Worm (Caenorhabditis elegans): ENCODE results near the gene scl-25.
A peak's percentile ranks its signal among the peaks of the same experiment; 100 is the strongest.

The scl-25 gene

ce11 chrV:17240579-17241277 lies 15.2 kb downstream of the scl-25 start:
- TF ChIP-seq unc-62 (GFP tag; optimal IDR thresholded peaks at IDR 0.05 in 1 of 2) (peak in 1 of 2 experiments; percentile 5), unc-62 (tag; optimal IDR thresholded peaks at IDR 0.05) (no peak), skn-1 (tag; optimal IDR thresholded peaks at IDR 0.05) (no peak), nhr-76 (tag; optimal IDR thresholded peaks at IDR 0.05) (no peak), spr-1 (tag; optimal IDR thresholded peaks at IDR 0.05) (no peak), daf-16 (GFP tag; optimal IDR thresholded peaks at IDR 0.05) (no peak), daf-16 (tag; optimal IDR thresholded peaks at IDR 0.05) (peak; percentile 55), lin-1 (GFP tag; IDR thresholded peaks at IDR 0.05) (no peak), jun-1 (tag; optimal IDR thresholded peaks at IDR 0.05) (no peak), arid-1 (GFP tag; conservative IDR thresholded peaks at IDR 0.05) (no peak), F26F4.8 (GFP tag; conservative IDR thresholded peaks at IDR 0.05) (no peak), tra-1 (GFP tag; IDR thresholded peaks at IDR 0.05) (no peak), nhr-28 (tag; optimal IDR thresholded peaks at IDR 0.05) (peak; percentile 21), set-16 (GFP tag; IDR thresholded peaks at IDR 0.05) (peak; percentile 81), daf-12 (tag; optimal IDR thresholded peaks at IDR 0.05) (no peak), lin-15B (tag; optimal IDR thresholded peaks at IDR 0.05) (no peak), ceh-28 (tag; optimal IDR thresholded peaks at IDR 0.05) (no peak), attf-4 (tag; optimal IDR thresholded peaks at IDR 0.05) (no peak), saeg-2 (GFP tag; IDR thresholded peaks at IDR 0.05) (no peak), pqm-1 (tag; optimal IDR thresholded peaks at IDR 0.05) (peak; percentile 77), dmd-6 (GFP tag; IDR thresholded peaks at IDR 0.05) (peak; percentile 8; the same call in 1 of the 2 replicates), php-3 (GFP tag; IDR thresholded peaks at IDR 0.05) (no peak), ceh-82 (tag; optimal IDR thresholded peaks at IDR 0.05) (no peak), tag-97 (GFP tag; IDR thresholded peaks at IDR 0.05) (no peak), madf-9 (GFP tag; conservative IDR thresholded peaks at IDR 0.05) (no peak), mdl-1 (tag; optimal IDR thresholded peaks at IDR 0.05) (no peak), rbr-2 (tag; optimal IDR thresholded peaks at IDR 0.05) (no peak), vab-7 (GFP tag; IDR thresholded peaks at IDR 0.05) (0 out of 2 replicates have a peak, but pooled peaks have one; percentile 16)

ce11 chrV:17241278-17241661 lies 15.8 kb downstream of the scl-25 start:
- TF ChIP-seq attf-4 (tag; optimal IDR thresholded peaks at IDR 0.05) (no peak), fos-1 (tag; optimal IDR thresholded peaks at IDR 0.05) (no peak), nhr-11 (tag; optimal IDR thresholded peaks at IDR 0.05) (no peak), lin-1 (GFP tag; IDR thresholded peaks at IDR 0.05) (no peak), vab-7 (GFP tag; IDR thresholded peaks at IDR 0.05) (no peak), T20F7.1 (GFP tag; optimal IDR thresholded peaks at IDR 0.05) (no peak), ceh-82 (tag; optimal IDR thresholded peaks at IDR 0.05) (no peak), ceh-28 (tag; optimal IDR thresholded peaks at IDR 0.05) (no peak), daf-8 (GFP tag; IDR thresholded peaks at IDR 0.05) (no peak), ZK546.5 (tag; optimal IDR thresholded peaks at IDR 0.05) (no peak), jun-1 (tag; optimal IDR thresholded peaks at IDR 0.05) (no peak), lin-39 (tag; optimal IDR thresholded peaks at IDR 0.05) (no peak), nhr-42 (GFP tag; IDR thresholded peaks at IDR 0.05) (no peak), T26A8.4 (GFP tag; IDR thresholded peaks at IDR 0.05) (no peak), mdl-1 (tag; optimal IDR thresholded peaks at IDR 0.05) (no peak), php-3 (GFP tag; IDR thresholded peaks at IDR 0.05) (no peak), zag-1 (tag; optimal IDR thresholded peaks at IDR 0.05) (no peak), cey-2 (tag; optimal IDR thresholded peaks at IDR 0.05; ENCODE audit: borderline replicate concordance, insufficient read depth) (no peak), pqm-1 (tag; optimal IDR thresholded peaks at IDR 0.05) (peak; percentile 86), nhr-28 (tag; optimal IDR thresholded peaks at IDR 0.05) (peak; percentile 47), mep-1 (tag; optimal IDR thresholded peaks at IDR 0.05) (no peak), R02D3.7 (tag; optimal IDR thresholded peaks at IDR 0.05) (no peak), hif-1 (tag; optimal IDR thresholded peaks at IDR 0.05) (no peak), daf-16 (GFP tag; optimal IDR thresholded peaks at IDR 0.05) (no peak), daf-16 (tag; optimal IDR thresholded peaks at IDR 0.05) (peak; percentile 47), ceh-62 (tag; optimal IDR thresholded peaks at IDR 0.05) (no peak), arid-1 (GFP tag; conservative IDR thresholded peaks at IDR 0.05) (no peak), hlh-11 (tag; optimal IDR thresholded peaks at IDR 0.05) (peak; percentile 53), snpc-1.2 (GFP tag; IDR thresholded peaks at IDR 0.05) (no peak), unc-62 (GFP tag; optimal IDR thresholded peaks at IDR 0.05 in 1 of 2) (no peak), unc-62 (tag; optimal IDR thresholded peaks at IDR 0.05) (no peak), madf-5 (GFP tag; IDR thresholded peaks at IDR 0.05) (no peak), ceh-32 (tag; optimal IDR thresholded peaks at IDR 0.05; ENCODE audit: poor library complexity) (no peak), dmd-8 (GFP tag; IDR thresholded peaks at IDR 0.05) (no peak), mxl-3 (GFP tag; optimal IDR thresholded peaks at IDR 0.05) (no peak), unc-130 (GFP tag; optimal IDR thresholded peaks at IDR 0.05) (no peak)

All from whole organism, L4 larva.